Worm (Caenorhabditis elegans) whole organism, young adult: Measurements from ENCODE around the gene F53E2.2.

Experiments used
- B0261.1 ChIP-seq: sonication (generic microtip); optimal IDR thresholded peaks from 2 replicates; lab custom pipeline; 2016; ENCODE audit warnings: mild to moderate bottlenecking, missing genetic modification characterization, moderate library complexity, missing compliant biosample characterization
- D2030.7 ChIP-seq: fragments of 200-800 bp; sonication (Bioruptor generic); IDR thresholded peaks from 2 replicates; pipeline ENCODE4 v1.3.6; 2022; ENCODE audit warnings: missing genetic modification reagents, missing genetic modification characterization, missing compliant biosample characterization
- F10E7.11 ChIP-seq: sonication (generic microtip); optimal IDR thresholded peaks from 2 replicates; lab custom pipeline; 2017; ENCODE audit warnings: mild to moderate bottlenecking, missing genetic modification characterization, moderate library complexity, missing compliant biosample characterization
- F23B12.7 ChIP-seq: sonication (generic microtip); optimal IDR thresholded peaks from 2 replicates; lab custom pipeline; 2017; ENCODE audit warnings: missing genetic modification characterization, mild to moderate bottlenecking, missing compliant biosample characterization, antibody characterized with exemption, moderate library complexity; ENCODE audit not compliant: insufficient read depth
- F33H1.4 ChIP-seq: fragments of 200-800 bp; sonication (Bioruptor generic); IDR thresholded peaks from 2 replicates; pipeline ENCODE4 v1.3.6; 2022; ENCODE audit warnings: missing genetic modification reagents, missing genetic modification characterization, missing compliant biosample characterization
- F37B4.10 ChIP-seq: fragments of 200-800 bp; sonication (Bioruptor generic); IDR thresholded peaks from 2 replicates; pipeline ENCODE4 v1.3.6; 2022; ENCODE audit warnings: missing genetic modification characterization, missing compliant biosample characterization
- F52B5.7 ChIP-seq: sonication (generic microtip); optimal IDR thresholded peaks from 2 replicates; lab custom pipeline; 2016; ENCODE audit warnings: mild to moderate bottlenecking, missing genetic modification characterization, missing compliant biosample characterization
- F57A8.1 ChIP-seq: fragments of 200-800 bp; sonication (Bioruptor generic); optimal IDR thresholded peaks from 2 replicates; lab custom pipeline; 2018; ENCODE audit warnings: mild to moderate bottlenecking, missing genetic modification characterization, moderate library complexity, missing compliant biosample characterization
- T07F8.4 ChIP-seq: sonication (generic microtip); optimal IDR thresholded peaks from 2 replicates; lab custom pipeline; 2016; ENCODE audit warnings: mild to moderate bottlenecking, missing genetic modification characterization, moderate library complexity, missing compliant biosample characterization
- Y53G8AR.9 ChIP-seq: fragments of 200-800 bp; sonication (Bioruptor generic); conservative IDR thresholded peaks from 2 replicates; pipeline ENCODE4 v1.3.6; 2022; ENCODE audit warnings: missing genetic modification reagents, missing genetic modification characterization, missing compliant biosample characterization
- Y79H2A.3 ChIP-seq: fragments of 200-800 bp; sonication (Bioruptor generic); conservative IDR thresholded peaks from 2 replicates; pipeline ENCODE4 v1.3.6; 2022; ENCODE audit warnings: missing genetic modification reagents, missing genetic modification characterization, missing compliant biosample characterization
- akir-1 ChIP-seq: fragments of 200-800 bp; sonication (Bioruptor generic); optimal IDR thresholded peaks from 2 replicates; lab custom pipeline; 2018; ENCODE audit warnings: mild to moderate bottlenecking, missing genetic modification characterization, moderate library complexity, missing compliant biosample characterization
- aptf-2 ChIP-seq: fragments of 200-800 bp; sonication (Bioruptor generic); conservative IDR thresholded peaks from 2 replicates; pipeline ENCODE4 v1.3.6; 2022; ENCODE audit warnings: missing genetic modification reagents, missing genetic modification characterization, missing compliant biosample characterization
- attf-3 ChIP-seq: fragments of 200-800 bp; sonication (Bioruptor generic); conservative IDR thresholded peaks from 2 replicates; pipeline ENCODE4 v1.3.6; 2022; ENCODE audit warnings: missing genetic modification reagents, missing genetic modification characterization, missing compliant biosample characterization
- attf-5 ChIP-seq: fragments of 200-800 bp; sonication (Bioruptor generic); optimal IDR thresholded peaks from 2 replicates; lab custom pipeline; 2018; ENCODE audit warnings: mild to moderate bottlenecking, missing genetic modification characterization, missing compliant biosample characterization
- bed-1 ChIP-seq: fragments of 200-800 bp; sonication (Bioruptor generic); IDR thresholded peaks from 2 replicates; pipeline ENCODE4 v1.3.6; 2022; ENCODE audit warnings: missing genetic modification reagents, missing genetic modification characterization, missing compliant biosample characterization
- cebp-2 ChIP-seq: fragments of 200-800 bp; sonication (Bioruptor generic); IDR thresholded peaks from 2 replicates; pipeline ENCODE4 v1.3.6; 2022; ENCODE audit warnings: missing genetic modification characterization, missing compliant biosample characterization
- ceh-40 ChIP-seq: fragments of 200-800 bp; sonication (Bioruptor generic); IDR thresholded peaks from 2 replicates; pipeline ENCODE4 v1.3.6; 2022; ENCODE audit warnings: missing genetic modification characterization, missing compliant biosample characterization
- ceh-91 ChIP-seq: fragments of 200-800 bp; sonication (Bioruptor generic); IDR thresholded peaks from 2 replicates; pipeline ENCODE4 v1.3.6; 2022; ENCODE audit warnings: missing genetic modification reagents, missing genetic modification characterization, missing compliant biosample characterization
- hmg-20 ChIP-seq: fragments of 200-800 bp; sonication (Bioruptor generic); IDR thresholded peaks from 2 replicates; pipeline ENCODE4 v1.3.6; 2022; ENCODE audit warnings: missing genetic modification reagents, missing genetic modification characterization, missing compliant biosample characterization
- let-607 ChIP-seq, 2 experiments: fragments of 200-800 bp in 1 of 2; sonication (Bioruptor generic) in 1 of 2; sonication (generic microtip) in 1 of 2; optimal IDR thresholded peaks; 2 replicates each; lab custom pipeline; 2016 to 2018; ENCODE audit warnings: mild to moderate bottlenecking in 2 of 2, missing compliant biosample characterization in 2 of 2, missing genetic modification characterization in 2 of 2, moderate library complexity in 2 of 2, missing genotype in 1 of 2
- lin-26 ChIP-seq: fragments of 200-800 bp; sonication (Bioruptor generic); IDR thresholded peaks from 2 replicates; pipeline ENCODE4 v1.3.6; 2022; ENCODE audit warnings: missing genetic modification reagents, missing genetic modification characterization, missing compliant biosample characterization
- madf-3 ChIP-seq: fragments of 200-800 bp; sonication (Bioruptor generic); IDR thresholded peaks from 2 replicates; pipeline ENCODE4 v1.3.6; 2022; ENCODE audit warnings: missing genetic modification reagents, missing genetic modification characterization, missing compliant biosample characterization
- madf-8 ChIP-seq: fragments of 200-800 bp; sonication (Bioruptor generic); conservative IDR thresholded peaks from 2 replicates; pipeline ENCODE4 v1.3.6; 2022; ENCODE audit warnings: missing genetic modification reagents, missing genetic modification characterization, missing compliant biosample characterization
- nhr-179 ChIP-seq: sonication (generic microtip); optimal IDR thresholded peaks from 2 replicates; lab custom pipeline; 2016; ENCODE audit warnings: mild to moderate bottlenecking, missing genetic modification characterization, missing compliant biosample characterization
- nhr-27 ChIP-seq: fragments of 200-800 bp; sonication (Bioruptor generic); optimal IDR thresholded peaks from 2 replicates; lab custom pipeline; 2018; ENCODE audit warnings: mild to moderate bottlenecking, missing genetic modification characterization, moderate library complexity, missing compliant biosample characterization
- nhr-80 ChIP-seq: sonication (generic microtip); optimal IDR thresholded peaks from 2 replicates; lab custom pipeline; 2016; ENCODE audit warnings: missing genetic modification characterization, missing compliant biosample characterization
- pbrm-1 ChIP-seq: fragments of 200-800 bp; sonication (Bioruptor generic); IDR thresholded peaks from 2 replicates; pipeline ENCODE4 v1.3.6; 2022; ENCODE audit warnings: missing genetic modification reagents, missing genetic modification characterization, missing compliant biosample characterization
- pha-4 ChIP-seq: fragments of 150-350 bp; sonication (generic microtip); optimal IDR thresholded peaks from 2 replicates; lab custom pipeline; 2014; ENCODE audit warnings: missing biosample characterization, missing genetic modification reagents, missing genetic modification characterization
- snpc-1.3 ChIP-seq: sonication (generic microtip); optimal IDR thresholded peaks from 2 replicates; lab custom pipeline; 2017; ENCODE audit warnings: missing genetic modification characterization, mild to moderate bottlenecking, missing compliant biosample characterization, antibody characterized with exemption, moderate library complexity, missing genotype, missing genetic modification reagents; ENCODE audit not compliant: insufficient read depth
- tbx-9 ChIP-seq: sonication (generic microtip); optimal IDR thresholded peaks from 2 replicates; lab custom pipeline; 2016; ENCODE audit warnings: borderline replicate concordance, missing genetic modification characterization, inconsistent platforms, missing compliant biosample characterization
- unc-130 ChIP-seq: sonication (generic microtip); optimal IDR thresholded peaks from 2 replicates; lab custom pipeline; 2016; ENCODE audit warnings: missing genetic modification reagents, missing genetic modification characterization, missing compliant biosample characterization
- zfh-2 ChIP-seq: fragments of 200-800 bp; sonication (Bioruptor generic); conservative IDR thresholded peaks from 2 replicates; pipeline ENCODE4 v1.3.6; 2022; ENCODE audit warnings: missing genetic modification reagents, missing genetic modification characterization, missing compliant biosample characterization
- ztf-18 ChIP-seq: sonication (generic microtip); optimal IDR thresholded peaks from 2 replicates; lab custom pipeline; 2016; ENCODE audit warnings: missing genotype, mild to moderate bottlenecking, missing genetic modification characterization, missing compliant biosample characterization
- ztf-26 ChIP-seq: sonication (generic microtip); optimal IDR thresholded peaks from 2 replicates; lab custom pipeline; 2017; ENCODE audit warnings: missing genetic modification characterization, missing compliant biosample characterization
- ztf-28 ChIP-seq: fragments of 200-800 bp; sonication (Bioruptor generic); IDR thresholded peaks from 2 replicates; pipeline ENCODE4 v1.3.6; 2022; ENCODE audit warnings: missing genetic modification reagents, missing genetic modification characterization, missing compliant biosample characterization

F53E2.2 gene

ce11 chrV:1474486-1475125 is at the start of gene F53E2.2, which contains the start of gene unc-60 (continued):
- TF ChIP-seq ceh-40 (GFP tag; lab: Robert Waterston, UW) (0 out of 2 replicates have a peak, but pooled peaks have one; percentile 36), cebp-2 (0 out of 2 replicates have a peak, but pooled peaks have one; percentile 54), F57A8.1 (no peak), snpc-1.3 (tag; lab: Kevin White, UChicago) (no peak), pha-4 (tag; lab: Kevin White, UChicago) (no peak), F37B4.10 (GFP tag; lab: Robert Waterston, UW) (no peak), nhr-179 (tag; lab: Kevin White, UChicago) (no peak), Y53G8AR.9 (GFP tag; lab: Robert Waterston, UW) (0 out of 2 replicates have a peak, but pooled peaks have one; percentile 41), ztf-18 (tag; lab: Kevin White, UChicago) (no peak), attf-5 (GFP tag; lab: Kevin White, UChicago) (peak; percentile 77), Y79H2A.3 (GFP tag; lab: Robert Waterston, UW) (no peak), ceh-91 (GFP tag; lab: Robert Waterston, UW) (no peak), aptf-2 (GFP tag; lab: Robert Waterston, UW) (no peak), F52B5.7 (tag; lab: Kevin White, UChicago) (no peak), pbrm-1 (no peak), B0261.1 (no peak), F10E7.11 (no peak), hmg-20 (GFP tag; lab: Robert Waterston, UW) (no peak), akir-1 (GFP tag; lab: Kevin White, UChicago) (no peak), madf-8 (GFP tag; lab: Robert Waterston, UW) (no peak), D2030.7 (no peak), F23B12.7 (tag; lab: Kevin White, UChicago) (no peak), attf-3 (GFP tag; lab: Robert Waterston, UW) (no peak), lin-26 (no peak), bed-1 (GFP tag; lab: Robert Waterston, UW) (no peak), ztf-26 (tag; lab: Kevin White, UChicago) (no peak), F33H1.4 (GFP tag; lab: Robert Waterston, UW) (no peak), madf-3 (GFP tag; lab: Robert Waterston, UW) (peak; percentile 36; the same call in 1 of the 2 replicates), nhr-27 (no peak), ztf-28 (no peak), tbx-9 (tag; lab: Kevin White, UChicago) (no peak), T07F8.4 (tag; lab: Kevin White, UChicago) (no peak)

ce11 chrV:1425595-1425994 is 49.3 kb upstream of the F53E2.2 start, which contains the start of gene R12A1.3:
Gene R12A1.3, minus strand, starts transcription at chrV:1425794.
- TF ChIP-seq nhr-80 (no peak), F52B5.7 (tag; lab: Kevin White, UChicago) (no peak), zfh-2 (GFP tag; lab: Robert Waterston, UW) (peak; percentile 55), unc-130 (GFP tag; lab: Kevin White, UChicago) (no peak), Y53G8AR.9 (GFP tag; lab: Robert Waterston, UW) (no peak), let-607 (tag; optimal IDR thresholded peaks at IDR 0.05; lab: Kevin White, UChicago) (no peak)
